Worm (Caenorhabditis elegans) whole organism, L1 larva: ENCODE measurements around the gene E01G4.3.
A peak's percentile ranks its signal among the peaks of the same experiment; 100 is the strongest.

Experiments
- C04F5.9 ChIP-seq: sonication (generic microtip); optimal IDR thresholded peaks from 2 replicates; lab custom pipeline; 2016; ENCODE audit warnings: missing genetic modification characterization, missing compliant biosample characterization
- C34B4.2 ChIP-seq: sonication (generic microtip); optimal IDR thresholded peaks from 2 replicates; lab custom pipeline; 2017; ENCODE audit warnings: mild to moderate bottlenecking, missing genetic modification characterization, missing compliant biosample characterization
- Y116A8C.19 ChIP-seq: sonication (generic microtip); optimal IDR thresholded peaks from 2 replicates; lab custom pipeline; 2016; ENCODE audit warnings: missing compliant biosample characterization, missing genetic modification characterization, borderline replicate concordance
- ceh-63 ChIP-seq: fragments of 200-800 bp; sonication (Bioruptor generic); optimal IDR thresholded peaks from 2 replicates; lab custom pipeline; 2018; ENCODE audit warnings: mild to moderate bottlenecking, missing genetic modification characterization, missing compliant biosample characterization
- ceh-8 ChIP-seq: fragments of 200-800 bp; sonication (Bioruptor generic); optimal IDR thresholded peaks from 2 replicates; lab custom pipeline; 2018; ENCODE audit warnings: mild to moderate bottlenecking, missing genetic modification characterization, moderate library complexity, missing compliant biosample characterization
- ceh-88 ChIP-seq: fragments of 200-800 bp; sonication (Bioruptor generic); IDR thresholded peaks from 2 replicates; pipeline ENCODE4 v1.3.6; 2022; ENCODE audit warnings: missing genetic modification characterization, missing compliant biosample characterization
- ces-1 ChIP-seq: fragments of 150-350 bp; optimal IDR thresholded peaks from 2 replicates; lab custom pipeline; 2014; ENCODE audit warnings: missing biosample characterization, missing genetic modification reagents, missing genetic modification characterization
- dpl-1 ChIP-seq, 3 experiments: fragments of 150-350 bp in 2 of 3; sonication (generic microtip) in 1 of 3; optimal IDR thresholded peaks; 2 replicates each; lab custom pipeline; 2014 to 2017; ENCODE audit warnings: missing biosample characterization in 3 of 3, missing genetic modification characterization in 3 of 3, missing genetic modification reagents in 3 of 3
- dsc-1 ChIP-seq: sonication (generic microtip); optimal IDR thresholded peaks from 2 replicates; lab custom pipeline; 2016; ENCODE audit warnings: mild to moderate bottlenecking, missing genetic modification characterization, missing compliant biosample characterization
- efl-3 ChIP-seq: fragments of 200-800 bp; sonication (Bioruptor generic); optimal IDR thresholded peaks from 2 replicates; lab custom pipeline; 2018; ENCODE audit warnings: mild to moderate bottlenecking, missing genetic modification characterization, missing compliant biosample characterization
- elt-2 ChIP-seq: sonication (generic microtip); optimal IDR thresholded peaks from 2 replicates; lab custom pipeline; 2016; ENCODE audit warnings: missing genetic modification characterization, mild to moderate bottlenecking, inconsistent platforms, missing compliant biosample characterization, missing genetic modification reagents
- fos-1 ChIP-seq: fragments of 150-350 bp; optimal IDR thresholded peaks from 2 replicates; lab custom pipeline; 2014; ENCODE audit warnings: missing biosample characterization, missing genetic modification characterization
- grh-1 ChIP-seq: fragments of 200-800 bp; sonication (Bioruptor generic); IDR thresholded peaks from 2 replicates; pipeline ENCODE4 v1.3.6; 2022; ENCODE audit warnings: missing genetic modification reagents, missing genetic modification characterization, missing compliant biosample characterization
- hlh-17 ChIP-seq: fragments of 200-800 bp; sonication (Bioruptor generic); optimal IDR thresholded peaks from 2 replicates; lab custom pipeline; 2018; ENCODE audit warnings: missing genetic modification characterization, mild to moderate bottlenecking, missing compliant biosample characterization, moderate library complexity, borderline replicate concordance
- irx-1 ChIP-seq: sonication (generic microtip); optimal IDR thresholded peaks from 2 replicates; lab custom pipeline; 2016; ENCODE audit warnings: missing genetic modification characterization, missing compliant biosample characterization
- jun-1 ChIP-seq: fragments of 150-350 bp; optimal IDR thresholded peaks from 2 replicates; lab custom pipeline; 2014; ENCODE audit warnings: missing biosample characterization, missing genetic modification reagents, missing genetic modification characterization
- lin-39 ChIP-seq: fragments of 150-350 bp; optimal IDR thresholded peaks from 2 replicates; lab custom pipeline; 2014; ENCODE audit warnings: missing biosample characterization, missing genetic modification reagents, missing genetic modification characterization
- mab-9 ChIP-seq: fragments of 200-800 bp; sonication (Bioruptor generic); IDR thresholded peaks from 2 replicates; pipeline ENCODE4 v1.3.6; 2022; ENCODE audit warnings: missing genetic modification reagents, missing genetic modification characterization, missing compliant biosample characterization
- mdl-1 ChIP-seq, 2 experiments: fragments of 150-350 bp; optimal IDR thresholded peaks; 2 replicates each; lab custom pipeline; 2014 to 2017; ENCODE audit warnings: missing biosample characterization in 2 of 2, missing genetic modification characterization in 2 of 2, inconsistent platforms in 1 of 2
- mef-2 ChIP-seq: fragments of 150-350 bp; optimal IDR thresholded peaks from 2 replicates; lab custom pipeline; 2014; ENCODE audit warnings: missing biosample characterization, missing genetic modification characterization
- nhr-19 ChIP-seq: fragments of 200-800 bp; sonication (Bioruptor generic); conservative IDR thresholded peaks from 2 replicates; pipeline ENCODE4 v1.3.6; 2022; ENCODE audit warnings: missing genetic modification characterization, missing compliant biosample characterization
- nhr-20 ChIP-seq: sonication (generic microtip); optimal IDR thresholded peaks from 2 replicates; lab custom pipeline; 2016; ENCODE audit warnings: mild to moderate bottlenecking, missing genetic modification characterization, missing compliant biosample characterization
- nhr-84 ChIP-seq: sonication (generic microtip); optimal IDR thresholded peaks from 2 replicates; lab custom pipeline; 2017; ENCODE audit warnings: missing biosample characterization, missing genetic modification characterization
- pax-3 ChIP-seq: fragments of 200-800 bp; sonication (Bioruptor generic); optimal IDR thresholded peaks from 2 replicates; lab custom pipeline; 2018; ENCODE audit warnings: mild to moderate bottlenecking, missing genetic modification characterization, moderate library complexity, missing compliant biosample characterization
- rnt-1 ChIP-seq: sonication (generic microtip); optimal IDR thresholded peaks from 2 replicates; lab custom pipeline; 2016; ENCODE audit warnings: mild to moderate bottlenecking, missing genetic modification characterization, moderate library complexity, missing compliant biosample characterization
- skn-1 ChIP-seq: fragments of 150-350 bp; optimal IDR thresholded peaks from 2 replicates; lab custom pipeline; 2014; ENCODE audit warnings: missing biosample characterization, missing genetic modification characterization
- sup-37 ChIP-seq: fragments of 200-800 bp; sonication (Bioruptor generic); optimal IDR thresholded peaks from 2 replicates; lab custom pipeline; 2018; ENCODE audit warnings: mild to moderate bottlenecking, missing genetic modification characterization, missing compliant biosample characterization
- swsn-7 ChIP-seq: sonication (generic microtip); optimal IDR thresholded peaks from 2 replicates; lab custom pipeline; 2016; ENCODE audit warnings: missing genetic modification characterization, missing compliant biosample characterization
- tbx-2 ChIP-seq: sonication (generic microtip); optimal IDR thresholded peaks from 2 replicates; lab custom pipeline; 2016; ENCODE audit warnings: missing genetic modification characterization, missing compliant biosample characterization
- unc-62 ChIP-seq: fragments of 150-350 bp; optimal IDR thresholded peaks from 2 replicates; lab custom pipeline; 2014; ENCODE audit warnings: missing biosample characterization, missing genetic modification reagents, missing genetic modification characterization
- unc-86 ChIP-seq: sonication (generic microtip); optimal IDR thresholded peaks from 2 replicates; lab custom pipeline; 2016; ENCODE audit warnings: missing genetic modification characterization, missing compliant biosample characterization
- unc-98 ChIP-seq: fragments of 200-800 bp; sonication (Bioruptor generic); IDR thresholded peaks from 2 replicates; pipeline ENCODE4 v1.3.6; 2022; ENCODE audit warnings: missing genetic modification characterization, missing compliant biosample characterization
- xbp-1 ChIP-seq: sonication (generic microtip); optimal IDR thresholded peaks from 2 replicates; lab custom pipeline; 2016; ENCODE audit warnings: missing genetic modification characterization, missing compliant biosample characterization
- zip-4 ChIP-seq: fragments of 200-800 bp; sonication (Bioruptor generic); optimal IDR thresholded peaks from 2 replicates; lab custom pipeline; 2018; ENCODE audit warnings: mild to moderate bottlenecking, missing genetic modification characterization, moderate library complexity, missing compliant biosample characterization
- ztf-11 ChIP-seq, 2 experiments: sonication (generic microtip); optimal IDR thresholded peaks; 2 replicates each; lab custom pipeline; 2016 to 2017; ENCODE audit warnings: missing genetic modification characterization in 2 of 2, missing biosample characterization in 1 of 2, missing compliant biosample characterization in 1 of 2
- ztf-4 ChIP-seq: fragments of 150-350 bp; optimal IDR thresholded peaks from 2 replicates; lab custom pipeline; 2014; ENCODE audit warnings: missing biosample characterization, missing genetic modification characterization

The E01G4.3 gene

DNA sequence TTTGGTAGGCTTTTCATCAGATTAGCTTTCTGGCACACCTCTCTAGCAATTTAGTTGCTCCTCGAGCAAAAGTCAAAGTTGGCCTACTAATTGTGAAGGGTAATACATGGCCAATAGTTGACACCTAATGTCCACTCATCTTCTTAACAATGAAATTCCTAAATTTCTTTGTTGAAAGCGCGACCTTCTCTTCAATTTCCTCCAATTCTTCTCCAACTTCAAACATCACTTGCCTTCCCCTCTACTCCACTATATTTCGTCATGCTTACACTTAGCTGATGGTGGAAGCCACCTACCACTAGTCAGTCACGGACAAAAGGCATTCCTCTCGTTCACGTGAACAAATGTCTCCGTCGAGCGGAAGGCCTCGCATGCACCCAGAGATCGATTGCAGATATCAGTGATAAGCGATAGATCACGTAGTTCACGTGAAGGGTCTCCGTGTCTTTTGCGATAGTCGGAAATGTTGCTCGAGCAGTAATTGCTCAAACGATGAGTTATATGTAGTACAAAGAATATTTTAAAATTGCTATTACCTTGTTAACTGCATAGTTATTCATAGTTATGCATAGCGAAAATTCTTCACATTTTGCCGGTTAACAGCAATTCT lies at the start of gene E01G4.3 (continued):
- peak; percentile 82 for TF ChIP-seq jun-1 (tag; lab: Kevin White, UChicago)
- TF ChIP-seq nhr-19 (GFP tag; lab: Robert Waterston, UW), result peak; percentile 90
- TF ChIP-seq dsc-1 (tag; lab: Kevin White, UChicago), result no peak
- no peak for TF ChIP-seq ztf-11 (tag; optimal IDR thresholded peaks at IDR 0.05; lab: Kevin White, UChicago)
- no peak for TF ChIP-seq unc-86 (tag; lab: Kevin White, UChicago)
- TF ChIP-seq hlh-17 (GFP tag; lab: Kevin White, UChicago), result no peak
- TF ChIP-seq pax-3 (tag; lab: Kevin White, UChicago), result no peak
- TF ChIP-seq unc-98 (GFP tag; lab: Robert Waterston, UW), result 0 out of 2 replicates have a peak, but pooled peaks have one; percentile 25
- TF ChIP-seq efl-3, result no peak
- no peak for TF ChIP-seq irx-1
- TF ChIP-seq mdl-1 (tag; optimal IDR thresholded peaks at IDR 0.05; lab: Kevin White, UChicago), result peak in 1 of 2 experiments; percentile 87
- TF ChIP-seq ztf-4, result peak; percentile 39
- TF ChIP-seq mef-2 (tag; lab: Kevin White, UChicago), result no peak
- no peak for TF ChIP-seq ceh-88 (GFP tag; lab: Robert Waterston, UW)
- TF ChIP-seq skn-1 (tag; lab: Kevin White, UChicago), result peak; percentile 30
- no peak for TF ChIP-seq C34B4.2 (tag; lab: Kevin White, UChicago)
- TF ChIP-seq xbp-1 (tag; lab: Kevin White, UChicago), result peak; percentile 47
- TF ChIP-seq C04F5.9, result no peak
- no peak for TF ChIP-seq zip-4 (GFP tag; lab: Kevin White, UChicago)
- peak; percentile 94 for TF ChIP-seq nhr-20 (tag; lab: Kevin White, UChicago)
- no peak for TF ChIP-seq unc-62
- TF ChIP-seq lin-39 (tag; lab: Kevin White, UChicago), result peak; percentile 1
- TF ChIP-seq dpl-1 (GFP tag; optimal IDR thresholded peaks at IDR 0.05; lab: Kevin White, UChicago), result peak in 1 of 3 experiments; percentile 30
- no peak for TF ChIP-seq nhr-84 (tag; lab: Kevin White, UChicago)
- no peak for TF ChIP-seq fos-1 (tag; lab: Kevin White, UChicago)
- no peak for TF ChIP-seq mab-9 (GFP tag; lab: Robert Waterston, UW)
- TF ChIP-seq ceh-8, result no peak
- no peak for TF ChIP-seq ces-1 (GFP tag; lab: Kevin White, UChicago)
- no peak for TF ChIP-seq ceh-63 (GFP tag; lab: Kevin White, UChicago)
- TF ChIP-seq grh-1 (GFP tag; lab: Robert Waterston, UW), result no peak
- no peak for TF ChIP-seq sup-37

DNA sequence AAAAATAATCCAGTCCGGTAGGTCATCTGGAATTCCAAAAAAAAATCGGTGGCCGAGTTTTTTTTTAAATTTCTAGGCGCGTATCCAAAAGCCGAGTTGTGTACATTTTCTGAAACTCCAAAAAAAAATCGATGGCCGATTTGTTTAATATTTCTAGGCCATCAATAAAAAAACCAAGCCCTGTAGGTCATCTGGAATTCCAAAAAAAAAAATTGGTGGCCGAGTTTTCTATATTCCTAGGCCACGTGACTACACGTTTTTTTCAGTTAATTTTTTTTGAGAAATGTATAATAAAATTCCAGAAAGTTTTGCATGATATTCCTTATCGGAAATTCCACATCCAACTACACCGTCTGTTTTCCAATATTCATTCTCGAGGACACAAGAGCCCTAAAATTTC lies 48.2 kb upstream of the E01G4.3 start, which contains the start of gene sre-45:
TSS of gene sre-45 (plus strand) at position 301 of the 400 bp plus-strand sequence.
- TF ChIP-seq Y116A8C.19 (tag; lab: Kevin White, UChicago) (no peak), tbx-2 (tag; lab: Kevin White, UChicago) (no peak), zip-4 (GFP tag; lab: Kevin White, UChicago) (no peak)

DNA sequence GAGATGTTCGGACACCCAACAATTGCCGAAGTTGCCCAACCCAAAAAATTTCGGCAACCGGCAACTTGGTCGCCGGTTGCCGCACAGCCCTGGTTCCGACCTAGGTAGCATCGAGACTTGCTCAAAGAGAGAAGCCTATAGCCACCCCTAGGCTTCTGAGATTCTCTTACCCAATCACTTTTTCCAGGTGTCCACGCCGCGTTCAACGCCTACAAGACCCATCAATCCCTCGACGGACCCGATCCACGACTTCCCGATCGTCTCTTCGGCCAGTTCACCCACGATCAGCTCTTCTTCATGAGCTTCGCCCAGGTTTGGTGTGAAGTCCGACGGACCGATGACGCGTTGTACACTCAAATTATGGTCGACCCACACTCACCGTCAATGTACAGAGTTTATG lies 46.4 kb upstream of the E01G4.3 start:
- TF ChIP-seq efl-3 (no peak), rnt-1 (tag; lab: Kevin White, UChicago) (no peak), dsc-1 (tag; lab: Kevin White, UChicago) (no peak), ceh-88 (GFP tag; lab: Robert Waterston, UW) (no peak), swsn-7 (tag; lab: Kevin White, UChicago) (no peak)

DNA sequence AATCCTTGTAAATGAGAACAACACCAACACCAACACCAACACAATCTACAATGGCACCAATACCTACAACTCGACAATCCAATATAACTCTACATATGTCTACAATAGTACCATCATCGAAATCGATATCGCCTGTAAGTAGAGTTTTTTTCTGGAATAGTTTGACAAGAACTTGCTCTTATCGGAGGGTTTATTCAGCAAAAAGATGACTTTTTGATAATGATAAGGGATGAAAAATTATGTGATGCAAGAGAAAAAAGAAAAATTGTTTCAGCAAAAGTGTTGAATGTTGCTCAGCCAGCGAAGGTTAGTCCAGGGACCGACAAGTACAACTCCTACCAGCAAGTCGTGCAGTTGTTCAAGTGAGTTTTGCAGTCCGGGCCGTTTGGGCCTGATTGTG lies 39.2 kb upstream of the E01G4.3 start:
- TF ChIP-seq grh-1 (GFP tag; lab: Robert Waterston, UW) (no peak), elt-2 (tag; lab: Kevin White, UChicago) (peak; percentile 25)
